Fruit fly (Drosophila melanogaster): ENCODE measurements around the gene Exn.

DNA sequence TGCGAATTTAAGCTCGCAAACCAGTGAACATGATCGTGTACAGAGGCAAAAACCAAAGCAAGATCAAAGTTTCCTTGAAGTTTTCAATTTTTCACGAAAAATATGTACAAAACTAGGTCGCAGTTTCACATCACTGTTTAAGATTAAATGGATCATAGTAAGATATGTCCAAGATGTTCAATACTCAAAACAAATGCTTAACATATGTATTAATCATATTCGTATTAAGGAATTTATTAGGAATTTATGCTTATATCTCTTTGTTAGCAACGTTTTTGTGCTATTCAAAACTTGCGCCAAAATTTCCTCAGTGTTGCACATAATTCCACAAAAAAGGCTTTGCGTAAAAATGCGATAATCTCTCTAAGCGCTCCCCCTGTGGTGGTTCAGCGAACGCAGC is 17.5 kb downstream of the Exn start:
- TF ChIP-seq kay (GFP tag; ENCODE audit: borderline replicate concordance), result no peak
- TF ChIP-seq cic (GFP tag; optimal IDR thresholded peaks at IDR 0.05), result no peak
- no peak for TF ChIP-seq Hr96 (GFP tag; optimal IDR thresholded peaks at IDR 0.05)
- no peak for TF ChIP-seq CG5204 (GFP tag; optimal IDR thresholded peaks at IDR 0.05)
- no peak for TF ChIP-seq tj (GFP tag; optimal IDR thresholded peaks at IDR 0.05)
- no peak for TF ChIP-seq Clk (GFP tag; optimal IDR thresholded peaks at IDR 0.05)
- no peak for TF ChIP-seq pad (GFP tag; optimal IDR thresholded peaks at IDR 0.05)
- TF ChIP-seq CG7101 (tag; optimal IDR thresholded peaks at IDR 0.05), result no peak
- no peak for TF ChIP-seq CG11617 (GFP tag; optimal IDR thresholded peaks at IDR 0.05)
- no peak for TF ChIP-seq bab1 (GFP tag; optimal IDR thresholded peaks at IDR 0.05)
- TF ChIP-seq toe (GFP tag; optimal IDR thresholded peaks at IDR 0.05), result no peak
